Worm (Caenorhabditis elegans) whole organism, L2 larva: Measurements from ENCODE around the gene ragc-1.

Experiments used
- crh-2 ChIP-seq: sonication (generic microtip); optimal IDR thresholded peaks from 2 replicates; lab custom pipeline; 2017; ENCODE audit warnings: missing biosample characterization, missing genetic modification characterization
- skn-1 ChIP-seq: sonication (generic microtip); optimal IDR thresholded peaks from 2 replicates; lab custom pipeline; 2017; ENCODE audit warnings: missing biosample characterization, missing genetic modification characterization

DNA sequence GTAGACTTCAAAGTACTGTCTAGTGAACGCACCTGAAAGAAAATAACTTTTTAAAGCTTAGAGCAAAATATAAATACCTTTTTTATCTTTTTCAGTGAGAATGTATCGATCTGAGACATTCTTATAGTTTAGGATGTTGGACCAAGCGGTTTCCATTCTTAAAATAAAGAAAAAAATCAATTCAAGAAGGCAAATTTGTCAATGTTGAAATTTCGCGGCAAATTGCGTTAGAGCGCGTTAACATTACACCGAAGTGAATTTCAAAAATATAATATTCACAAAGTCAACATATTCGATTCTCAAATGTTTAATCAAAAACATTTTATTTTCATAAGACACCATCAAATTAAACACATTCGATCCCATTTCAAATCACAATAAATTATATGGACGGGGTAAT is 43.1 kb downstream of the ragc-1 start, which contains the start of gene F12F6.7:
- TF ChIP-seq skn-1 (tag; lab: Kevin White, UChicago), result no peak
- TF ChIP-seq crh-2, result no peak
